Fruit fly (Drosophila melanogaster) whole organism, adult: ENCODE data around the gene CCT1.

ENCODE experiments used
- CG11617 ChIP-seq: fragments of 200-800 bp; sonication (Bioruptor generic); optimal IDR thresholded peaks from 2 replicates; lab custom pipeline; 2017; ENCODE audit warnings: mild to moderate bottlenecking, missing biosample characterization, missing genetic modification reagents, missing genetic modification characterization
- CG5204 ChIP-seq: fragments of 200-800 bp; sonication (Bioruptor generic); optimal IDR thresholded peaks from 2 replicates; lab custom pipeline; 2016; ENCODE audit warnings: missing biosample characterization, missing genetic modification characterization
- CG7101 ChIP-seq: fragments of 200-800 bp; sonication (Bioruptor generic); optimal IDR thresholded peaks from 2 replicates; lab custom pipeline; 2018; ENCODE audit warnings: missing biosample characterization, mild to moderate bottlenecking, missing genetic modification characterization, moderate library complexity
- Crg-1 ChIP-seq: fragments of 200-800 bp; sonication (Bioruptor generic); optimal IDR thresholded peaks from 2 replicates; lab custom pipeline; 2016; ENCODE audit warnings: missing biosample characterization, missing genetic modification characterization
- Mnt ChIP-seq: fragments of 200-800 bp; sonication (Bioruptor generic); optimal IDR thresholded peaks from 2 replicates; lab custom pipeline; 2016; ENCODE audit warnings: missing biosample characterization, mild to moderate bottlenecking, missing genetic modification characterization
- bab1 ChIP-seq: fragments of 200-800 bp; sonication (Bioruptor generic); optimal IDR thresholded peaks from 3 replicates; lab custom pipeline; 2019; ENCODE audit warnings: missing biosample characterization, mild to moderate bottlenecking, missing genetic modification characterization, moderate library complexity
- cnc ChIP-seq, 2 experiments: fragments of >200 bp; optimal IDR thresholded peaks; 2 replicates each; lab custom pipeline; 2017
- pad ChIP-seq: fragments of 200-800 bp; sonication (Bioruptor generic); optimal IDR thresholded peaks from 3 replicates; lab custom pipeline; 2017; ENCODE audit warnings: missing biosample characterization, missing genetic modification characterization, mild to moderate bottlenecking, moderate library complexity, missing genetic modification reagents

DNA sequence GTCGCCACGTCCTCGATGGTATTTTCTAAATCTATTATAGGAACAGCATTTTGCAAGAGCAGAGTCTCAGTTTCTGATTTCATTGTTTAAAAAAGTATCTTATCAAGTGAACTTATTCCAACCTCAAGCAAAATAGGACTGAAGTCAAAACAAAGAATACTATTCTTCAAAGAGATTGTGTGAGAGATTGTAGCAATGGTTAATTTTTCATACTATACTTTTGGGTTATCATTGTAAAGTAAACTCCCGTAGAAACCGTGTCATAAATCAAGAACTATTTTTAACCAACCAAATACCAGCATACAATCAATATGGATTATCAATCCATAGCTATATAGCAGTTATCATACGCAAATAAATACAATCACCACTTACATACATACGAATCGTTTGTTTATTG is 40.6 kb upstream of the CCT1 start, which contains the start of gene CG33093:
- TF ChIP-seq CG11617 (GFP tag; lab: Kevin White, UChicago): no peak
- no peak for TF ChIP-seq bab1 (GFP tag; lab: Kevin White, UChicago)
- no peak for TF ChIP-seq CG5204 (GFP tag; lab: Kevin White, UChicago)
- no peak for TF ChIP-seq cnc (optimal IDR thresholded peaks at IDR 0.05; lab: Kevin White, UChicago)
- TF ChIP-seq CG7101 (tag; lab: Kevin White, UChicago): no peak
- TF ChIP-seq Crg-1 (GFP tag; lab: Kevin White, UChicago): no peak
- TF ChIP-seq pad: no peak
- TF ChIP-seq Mnt (GFP tag; lab: Kevin White, UChicago): no peak
